Fruit fly (Drosophila melanogaster): ENCODE results near the gene eIF4EHP.

Gene eIF4EHP

dm6 chr3R:24050690-24051440, 57.9 kb downstream of the eIF4EHP start, which contains the start of the genes Atg6 and Pisd (continued):
- peak; percentile 99 for TF ChIP-seq fru (GFP tag; optimal IDR thresholded peaks at IDR 0.05)
- TF ChIP-seq dsf (GFP tag; optimal IDR thresholded peaks at IDR 0.05; ENCODE audit: borderline replicate concordance), result no peak
- TF ChIP-seq Vsx2 (GFP tag; optimal IDR thresholded peaks at IDR 0.05; ENCODE audit: partially characterized antibody), result no peak
- TF ChIP-seq Abd-B (GFP tag; optimal IDR thresholded peaks at IDR 0.05), result no peak
- TF ChIP-seq Mio (GFP tag; optimal IDR thresholded peaks at IDR 0.05), result no peak
- TF ChIP-seq dl (GFP tag; optimal IDR thresholded peaks at IDR 0.05; ENCODE audit: insufficient read depth in 1 of 2, partially characterized antibody in 2 of 2), result no peak

dm6 chr3R:24047998-24048511, 60.7 kb downstream of the eIF4EHP start, which contains the start of gene Rox8:
Gene Rox8 (minus strand): TSS chr3R:24048265.
- TF ChIP-seq h (GFP tag; optimal IDR thresholded peaks at IDR 0.05) (peak; percentile 55), ey (GFP tag; optimal IDR thresholded peaks at IDR 0.05) (peak; percentile 30), Hnf4 (GFP tag; optimal IDR thresholded peaks at IDR 0.05) (peak; percentile 46), Jra (GFP tag; optimal IDR thresholded peaks at IDR 0.05) (no peak), lola (GFP tag; optimal IDR thresholded peaks at IDR 0.05) (no peak), foxo (GFP tag; optimal IDR thresholded peaks at IDR 0.05) (peak in 1 of 2 experiments; percentile 55), Hr78 (GFP tag; optimal IDR thresholded peaks at IDR 0.05) (no peak), rgr (GFP tag; optimal IDR thresholded peaks at IDR 0.05) (peak; percentile 13), Myc (optimal IDR thresholded peaks at IDR 0.05) (no peak), CG9705 (GFP tag; optimal IDR thresholded peaks at IDR 0.05) (peak; percentile 17), psq (GFP tag; optimal IDR thresholded peaks at IDR 0.05) (peak; percentile 96), dmrt93B (GFP tag; optimal IDR thresholded peaks at IDR 0.05) (no peak), brk (GFP tag; optimal IDR thresholded peaks at IDR 0.05) (no peak), sv (GFP tag; optimal IDR thresholded peaks at IDR 0.05) (no peak), OdsH (GFP tag; optimal IDR thresholded peaks at IDR 0.05) (peak; percentile 23), Abd-B (GFP tag; optimal IDR thresholded peaks at IDR 0.05) (no peak), Rel (GFP tag; optimal IDR thresholded peaks at IDR 0.05) (no peak), Rel (tag; optimal IDR thresholded peaks at IDR 0.05) (peak; percentile 51), br (GFP tag; optimal IDR thresholded peaks at IDR 0.05) (peak; percentile 55), dsf (GFP tag; optimal IDR thresholded peaks at IDR 0.05; ENCODE audit: borderline replicate concordance) (peak; percentile 21), CG32264 (GFP tag; optimal IDR thresholded peaks at IDR 0.05) (no peak), Sp1 (GFP tag; optimal IDR thresholded peaks at IDR 0.05) (peak; percentile 63), fru (GFP tag; optimal IDR thresholded peaks at IDR 0.05) (peak; percentile 71), woc (GFP tag; optimal IDR thresholded peaks at IDR 0.05) (peak; percentile 52), HLH106 (tag; optimal IDR thresholded peaks at IDR 0.05) (peak; percentile 55)

dm6 chr3R:24047226-24047976, 61.4 kb downstream of the eIF4EHP start, which contains the start of gene CG5986:
Gene CG5986 (plus strand): TSS chr3R:24047790.
- no peak for TF ChIP-seq Rel (GFP tag; optimal IDR thresholded peaks at IDR 0.05)
- TF ChIP-seq Rel (tag; optimal IDR thresholded peaks at IDR 0.05), result peak; percentile 84
- peak; percentile 2 for TF ChIP-seq Sp1 (GFP tag; optimal IDR thresholded peaks at IDR 0.05)
- TF ChIP-seq Vsx2 (GFP tag; optimal IDR thresholded peaks at IDR 0.05; ENCODE audit: partially characterized antibody), result no peak
- no peak for TF ChIP-seq usp (GFP tag; optimal IDR thresholded peaks at IDR 0.05)
- peak; percentile 18 for TF ChIP-seq N (GFP tag; optimal IDR thresholded peaks at IDR 0.05)
- peak; percentile 37 for TF ChIP-seq jim (GFP tag; optimal IDR thresholded peaks at IDR 0.05)
- no peak for TF ChIP-seq fru (GFP tag; optimal IDR thresholded peaks at IDR 0.05)
- peak; percentile 94 for TF ChIP-seq psq (GFP tag; optimal IDR thresholded peaks at IDR 0.05)

- TF ChIP-seq Mio (GFP tag; optimal IDR thresholded peaks at IDR 0.05) (no peak), GATAd (GFP tag; optimal IDR thresholded peaks at IDR 0.05) (no peak), Vsx2 (GFP tag; optimal IDR thresholded peaks at IDR 0.05; ENCODE audit: partially characterized antibody) (no peak), psq (GFP tag; optimal IDR thresholded peaks at IDR 0.05) (peak; percentile 97), CG32264 (GFP tag; optimal IDR thresholded peaks at IDR 0.05) (peak; percentile 24), tai (GFP tag; optimal IDR thresholded peaks at IDR 0.05) (no peak), OdsH (GFP tag; optimal IDR thresholded peaks at IDR 0.05) (no peak), Rel (GFP tag; optimal IDR thresholded peaks at IDR 0.05) (peak; percentile 41), Rel (tag; optimal IDR thresholded peaks at IDR 0.05) (peak; percentile 26), br (GFP tag; optimal IDR thresholded peaks at IDR 0.05) (peak; percentile 0), Myc (optimal IDR thresholded peaks at IDR 0.05) (no peak), sv (GFP tag; optimal IDR thresholded peaks at IDR 0.05) (no peak), Dif (GFP tag; optimal IDR thresholded peaks at IDR 0.05; ENCODE audit: partially characterized antibody) (peak; percentile 77), Sp1 (GFP tag; optimal IDR thresholded peaks at IDR 0.05) (no peak), fru (GFP tag; optimal IDR thresholded peaks at IDR 0.05) (peak; percentile 17), woc (GFP tag; optimal IDR thresholded peaks at IDR 0.05) (no peak), lola (GFP tag; optimal IDR thresholded peaks at IDR 0.05) (no peak), Dfd (GFP tag; optimal IDR thresholded peaks at IDR 0.05) (no peak), ey (GFP tag; optimal IDR thresholded peaks at IDR 0.05) (no peak), dsf (GFP tag; optimal IDR thresholded peaks at IDR 0.05; ENCODE audit: borderline replicate concordance) (no peak), brk (GFP tag; optimal IDR thresholded peaks at IDR 0.05) (no peak), Jra (GFP tag; optimal IDR thresholded peaks at IDR 0.05) (no peak), h (GFP tag; optimal IDR thresholded peaks at IDR 0.05) (peak; percentile 50), N (GFP tag; optimal IDR thresholded peaks at IDR 0.05) (peak; percentile 73), Hnf4 (GFP tag; optimal IDR thresholded peaks at IDR 0.05) (peak; percentile 10), Hr83 (GFP tag; optimal IDR thresholded peaks at IDR 0.05; ENCODE audit: poor library complexity, severe bottlenecking) (peak; percentile 64)
Observed at dm6 chr3R:24046580-24047225, 62.1 kb downstream of the eIF4EHP start.
